Worm (Caenorhabditis elegans) whole organism, L1 larva: ENCODE data around the gene spo-11.

ENCODE experiments used
- C16A3.4 ChIP-seq: fragments of 150-350 bp; optimal IDR thresholded peaks from 2 replicates; lab custom pipeline; 2014; ENCODE audit warnings: missing biosample characterization, missing genetic modification characterization
- C34B4.2 ChIP-seq: sonication (generic microtip); optimal IDR thresholded peaks from 2 replicates; lab custom pipeline; 2017; ENCODE audit warnings: mild to moderate bottlenecking, missing genetic modification characterization, missing compliant biosample characterization
- F16B12.6 ChIP-seq: fragments of 150-350 bp; optimal IDR thresholded peaks from 2 replicates; lab custom pipeline; 2014; ENCODE audit warnings: missing biosample characterization, missing genetic modification characterization
- Y116A8C.19 ChIP-seq: sonication (generic microtip); optimal IDR thresholded peaks from 2 replicates; lab custom pipeline; 2016; ENCODE audit warnings: missing compliant biosample characterization, missing genetic modification characterization, borderline replicate concordance
- alr-1 ChIP-seq: fragments of 200-800 bp; sonication (Bioruptor generic); optimal IDR thresholded peaks from 2 replicates; lab custom pipeline; 2018; ENCODE audit warnings: borderline replicate concordance, mild to moderate bottlenecking, missing genetic modification characterization, missing compliant biosample characterization
- aly-2 ChIP-seq: fragments of 150-350 bp; optimal IDR thresholded peaks from 2 replicates; lab custom pipeline; 2014; ENCODE audit warnings: missing biosample characterization, missing genetic modification characterization
- ama-1 ChIP-seq: fragments of 150-350 bp; optimal IDR thresholded peaks from 2 replicates; lab custom pipeline; 2014
- ceh-8 ChIP-seq: fragments of 200-800 bp; sonication (Bioruptor generic); optimal IDR thresholded peaks from 2 replicates; lab custom pipeline; 2018; ENCODE audit warnings: mild to moderate bottlenecking, missing genetic modification characterization, moderate library complexity, missing compliant biosample characterization
- dpl-1 ChIP-seq, 3 experiments: fragments of 150-350 bp in 2 of 3; sonication (generic microtip) in 1 of 3; optimal IDR thresholded peaks; 2 replicates each; lab custom pipeline; 2014 to 2017; ENCODE audit warnings: missing biosample characterization in 3 of 3, missing genetic modification characterization in 3 of 3, missing genetic modification reagents in 3 of 3
- egl-13 ChIP-seq: sonication (generic microtip); optimal IDR thresholded peaks from 2 replicates; lab custom pipeline; 2016; ENCODE audit warnings: missing genotype, missing genetic modification reagents, missing genetic modification characterization, missing compliant biosample characterization
- egl-27 ChIP-seq, 2 experiments: fragments of 150-350 bp in 1 of 2; sonication (generic microtip); optimal IDR thresholded peaks; 3 replicates each; lab custom pipeline; 2017 to 2018; ENCODE audit warnings: missing biosample characterization in 2 of 2, missing genetic modification characterization in 2 of 2, missing genetic modification reagents in 2 of 2
- ets-5 ChIP-seq: fragments of 200-800 bp; sonication (Bioruptor generic); IDR thresholded peaks from 2 replicates; pipeline ENCODE4 v1.3.6; 2022; ENCODE audit warnings: missing genetic modification characterization, missing compliant biosample characterization
- fkh-10 ChIP-seq: sonication (generic microtip); optimal IDR thresholded peaks from 2 replicates; lab custom pipeline; 2017; ENCODE audit warnings: missing biosample characterization, missing genetic modification reagents, missing genetic modification characterization
- fkh-4 ChIP-seq: sonication (generic microtip); optimal IDR thresholded peaks from 2 replicates; lab custom pipeline; 2016; ENCODE audit warnings: missing compliant biosample characterization, missing genetic modification characterization, borderline replicate concordance
- grh-1 ChIP-seq: fragments of 200-800 bp; sonication (Bioruptor generic); IDR thresholded peaks from 2 replicates; pipeline ENCODE4 v1.3.6; 2022; ENCODE audit warnings: missing genetic modification reagents, missing genetic modification characterization, missing compliant biosample characterization
- hlh-17 ChIP-seq: fragments of 200-800 bp; sonication (Bioruptor generic); optimal IDR thresholded peaks from 2 replicates; lab custom pipeline; 2018; ENCODE audit warnings: missing genetic modification characterization, mild to moderate bottlenecking, missing compliant biosample characterization, moderate library complexity, borderline replicate concordance
- irx-1 ChIP-seq: sonication (generic microtip); optimal IDR thresholded peaks from 2 replicates; lab custom pipeline; 2016; ENCODE audit warnings: missing genetic modification characterization, missing compliant biosample characterization
- lin-14 ChIP-seq: fragments of 200-800 bp; sonication (Bioruptor generic); optimal IDR thresholded peaks from 2 replicates; lab custom pipeline; 2018; ENCODE audit warnings: mild to moderate bottlenecking, missing genetic modification characterization, moderate library complexity, missing compliant biosample characterization
- lin-35 ChIP-seq, 2 experiments: fragments of 150-350 bp; optimal IDR thresholded peaks; 2 replicates each; lab custom pipeline; 2014; ENCODE audit warnings: missing biosample characterization in 2 of 2, missing genetic modification characterization in 2 of 2, missing genetic modification reagents in 2 of 2
- lin-39 ChIP-seq: fragments of 150-350 bp; optimal IDR thresholded peaks from 2 replicates; lab custom pipeline; 2014; ENCODE audit warnings: missing biosample characterization, missing genetic modification reagents, missing genetic modification characterization
- lsy-2 ChIP-seq, 2 experiments: fragments of 150-350 bp; optimal IDR thresholded peaks; 2 replicates each; lab custom pipeline; 2014; ENCODE audit warnings: missing biosample characterization in 2 of 2, missing genetic modification characterization in 2 of 2
- mab-9 ChIP-seq: fragments of 200-800 bp; sonication (Bioruptor generic); IDR thresholded peaks from 2 replicates; pipeline ENCODE4 v1.3.6; 2022; ENCODE audit warnings: missing genetic modification reagents, missing genetic modification characterization, missing compliant biosample characterization
- mep-1 ChIP-seq: fragments of 150-350 bp; optimal IDR thresholded peaks from 2 replicates; lab custom pipeline; 2014; ENCODE audit warnings: missing biosample characterization, missing genetic modification characterization
- nhr-11 ChIP-seq: fragments of 150-350 bp; optimal IDR thresholded peaks from 2 replicates; lab custom pipeline; 2014; ENCODE audit warnings: missing biosample characterization, missing genetic modification characterization
- nhr-19 ChIP-seq: fragments of 200-800 bp; sonication (Bioruptor generic); conservative IDR thresholded peaks from 2 replicates; pipeline ENCODE4 v1.3.6; 2022; ENCODE audit warnings: missing genetic modification characterization, missing compliant biosample characterization
- nhr-237 ChIP-seq: fragments of 150-350 bp; optimal IDR thresholded peaks from 2 replicates; lab custom pipeline; 2014; ENCODE audit warnings: missing biosample characterization, missing genetic modification characterization
- nhr-28 ChIP-seq: fragments of 150-350 bp; optimal IDR thresholded peaks from 2 replicates; lab custom pipeline; 2014; ENCODE audit warnings: missing biosample characterization, missing genetic modification characterization
- nhr-47 ChIP-seq: sonication (generic microtip); optimal IDR thresholded peaks from 2 replicates; lab custom pipeline; 2016; ENCODE audit warnings: mild to moderate bottlenecking, missing genetic modification characterization, moderate library complexity, missing compliant biosample characterization
- nhr-71 ChIP-seq: sonication (generic microtip); optimal IDR thresholded peaks from 2 replicates; lab custom pipeline; 2016; ENCODE audit warnings: mild to moderate bottlenecking, missing genetic modification characterization, moderate library complexity, missing compliant biosample characterization
- nhr-76 ChIP-seq: sonication (generic microtip); optimal IDR thresholded peaks from 2 replicates; lab custom pipeline; 2017; ENCODE audit warnings: missing biosample characterization, missing genetic modification characterization
- nhr-84 ChIP-seq: sonication (generic microtip); optimal IDR thresholded peaks from 2 replicates; lab custom pipeline; 2017; ENCODE audit warnings: missing biosample characterization, missing genetic modification characterization
- pag-3 ChIP-seq: sonication (generic microtip); optimal IDR thresholded peaks from 2 replicates; lab custom pipeline; 2017; ENCODE audit warnings: missing genetic modification characterization, mild to moderate bottlenecking, missing compliant biosample characterization, antibody characterized with exemption, borderline replicate concordance; ENCODE audit not compliant: insufficient read depth
- pax-3 ChIP-seq: fragments of 200-800 bp; sonication (Bioruptor generic); optimal IDR thresholded peaks from 2 replicates; lab custom pipeline; 2018; ENCODE audit warnings: mild to moderate bottlenecking, missing genetic modification characterization, moderate library complexity, missing compliant biosample characterization
- pqm-1 ChIP-seq: sonication (generic microtip); optimal IDR thresholded peaks from 3 replicates; lab custom pipeline; 2017; ENCODE audit warnings: missing biosample characterization, missing genetic modification characterization
- skn-1 ChIP-seq: fragments of 150-350 bp; optimal IDR thresholded peaks from 2 replicates; lab custom pipeline; 2014; ENCODE audit warnings: missing biosample characterization, missing genetic modification characterization
- snu-23 ChIP-seq: sonication (generic microtip); optimal IDR thresholded peaks from 2 replicates; lab custom pipeline; 2016; ENCODE audit warnings: missing genetic modification characterization, missing compliant biosample characterization
- sup-37 ChIP-seq: fragments of 200-800 bp; sonication (Bioruptor generic); optimal IDR thresholded peaks from 2 replicates; lab custom pipeline; 2018; ENCODE audit warnings: mild to moderate bottlenecking, missing genetic modification characterization, missing compliant biosample characterization
- swsn-7 ChIP-seq: sonication (generic microtip); optimal IDR thresholded peaks from 2 replicates; lab custom pipeline; 2016; ENCODE audit warnings: missing genetic modification characterization, missing compliant biosample characterization
- tbx-2 ChIP-seq: sonication (generic microtip); optimal IDR thresholded peaks from 2 replicates; lab custom pipeline; 2016; ENCODE audit warnings: missing genetic modification characterization, missing compliant biosample characterization
- unc-130 ChIP-seq: fragments of 150-350 bp; optimal IDR thresholded peaks from 2 replicates; lab custom pipeline; 2017; ENCODE audit warnings: missing biosample characterization, missing genetic modification characterization, inconsistent platforms
- unc-30 ChIP-seq: sonication (generic microtip); optimal IDR thresholded peaks from 2 replicates; lab custom pipeline; 2017; ENCODE audit warnings: missing biosample characterization, missing genetic modification characterization
- unc-62 ChIP-seq: fragments of 150-350 bp; optimal IDR thresholded peaks from 2 replicates; lab custom pipeline; 2014; ENCODE audit warnings: missing biosample characterization, missing genetic modification reagents, missing genetic modification characterization
- unc-86 ChIP-seq: sonication (generic microtip); optimal IDR thresholded peaks from 2 replicates; lab custom pipeline; 2016; ENCODE audit warnings: missing genetic modification characterization, missing compliant biosample characterization
- unc-98 ChIP-seq: fragments of 200-800 bp; sonication (Bioruptor generic); IDR thresholded peaks from 2 replicates; pipeline ENCODE4 v1.3.6; 2022; ENCODE audit warnings: missing genetic modification characterization, missing compliant biosample characterization
- zip-4 ChIP-seq: fragments of 200-800 bp; sonication (Bioruptor generic); optimal IDR thresholded peaks from 2 replicates; lab custom pipeline; 2018; ENCODE audit warnings: mild to moderate bottlenecking, missing genetic modification characterization, moderate library complexity, missing compliant biosample characterization
- ztf-4 ChIP-seq: fragments of 150-350 bp; optimal IDR thresholded peaks from 2 replicates; lab custom pipeline; 2014; ENCODE audit warnings: missing biosample characterization, missing genetic modification characterization

The spo-11 gene

DNA sequence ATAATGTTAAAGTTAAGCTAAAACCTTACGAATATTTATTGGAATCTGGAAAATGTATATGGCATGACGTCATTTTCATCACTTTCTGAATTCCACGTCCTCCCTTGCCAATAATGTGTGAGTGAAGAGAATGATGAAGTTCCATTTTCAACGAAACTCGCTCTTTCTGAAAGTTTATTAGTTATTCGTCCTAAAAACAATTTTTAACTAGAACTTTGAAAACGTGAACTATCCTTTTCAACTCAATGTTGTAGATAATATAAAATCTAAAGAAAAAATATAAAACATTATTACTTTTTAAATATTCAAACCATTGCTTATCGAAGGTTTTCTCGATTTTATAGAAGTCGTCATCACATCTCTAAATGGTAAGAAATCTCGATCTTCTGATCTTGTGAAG is 35.1 kb downstream of the spo-11 start, which contains the start of gene M7.7:
Gene M7.7 (plus strand): TSS at position 301 of the 400 bp plus-strand sequence.
- TF ChIP-seq ama-1 (lab: Kevin White, UChicago) (no peak), pag-3 (tag; lab: Kevin White, UChicago) (no peak), pax-3 (tag; lab: Kevin White, UChicago) (no peak), C34B4.2 (no peak)
- TF ChIP-seq, all 84 proteins: peak for 0

ce11 chrIV:11083609-11084008 is 41.1 kb downstream of the spo-11 start, which contains the start of gene klc-1:
TSS of gene klc-1 (plus strand) at chrIV:11083735.
- TF ChIP-seq dpl-1 (GFP tag; optimal IDR thresholded peaks at IDR 0.05; lab: Kevin White, UChicago), result peak in 1 of 3 experiments; percentile 2
- no peak for TF ChIP-seq lin-39 (tag; lab: Kevin White, UChicago)
- TF ChIP-seq nhr-71 (tag; lab: Kevin White, UChicago), result no peak
- no peak for TF ChIP-seq ets-5
- no peak for TF ChIP-seq snu-23 (GFP tag; lab: Kevin White, UChicago)
- no peak for TF ChIP-seq ztf-4 (tag; lab: Kevin White, UChicago)
- no peak for TF ChIP-seq zip-4 (GFP tag; lab: Kevin White, UChicago)
- no peak for TF ChIP-seq sup-37
- no peak for TF ChIP-seq grh-1 (GFP tag; lab: Robert Waterston, UW)
- TF ChIP-seq lsy-2 (tag; optimal IDR thresholded peaks at IDR 0.05; lab: Kevin White, UChicago), result peak; percentile 40 to 69
- TF ChIP-seq nhr-11, result no peak
- no peak for TF ChIP-seq unc-98 (GFP tag; lab: Robert Waterston, UW)
- no peak for TF ChIP-seq fkh-4 (tag; lab: Kevin White, UChicago)
- no peak for TF ChIP-seq fkh-10 (GFP tag; lab: Kevin White, UChicago)
- TF ChIP-seq unc-86 (tag; lab: Kevin White, UChicago), result no peak

ce11 chrIV:11082789-11083235 is 41.9 kb downstream of the spo-11 start:
- peak; percentile 91 for TF ChIP-seq C16A3.4 (tag; lab: Kevin White, UChicago)
- peak; percentile 91 for TF ChIP-seq nhr-237 (tag; lab: Kevin White, UChicago)
- TF ChIP-seq pqm-1 (tag; lab: Kevin White, UChicago), result no peak
- peak; percentile 95 for TF ChIP-seq ztf-4 (tag; lab: Kevin White, UChicago)
- TF ChIP-seq lin-39 (tag; lab: Kevin White, UChicago), result peak; percentile 83
- no peak for TF ChIP-seq alr-1 (tag; lab: Kevin White, UChicago)
- TF ChIP-seq nhr-76, result no peak
- peak; percentile 99 for TF ChIP-seq nhr-71 (tag; lab: Kevin White, UChicago)
- TF ChIP-seq nhr-47 (tag; lab: Kevin White, UChicago), result peak; percentile 96
- peak; percentile 87 for TF ChIP-seq irx-1
- peak; percentile 34 for TF ChIP-seq F16B12.6
- TF ChIP-seq skn-1 (tag; lab: Kevin White, UChicago), result peak; percentile 73
- peak; percentile 32 to 66 for TF ChIP-seq egl-27 (tag; optimal IDR thresholded peaks at IDR 0.05; lab: Kevin White, UChicago)
- TF ChIP-seq mep-1 (tag; lab: Kevin White, UChicago), result peak; percentile 96
- TF ChIP-seq lsy-2 (tag; optimal IDR thresholded peaks at IDR 0.05; lab: Kevin White, UChicago), result peak; percentile 91 to 94
- peak; percentile 69 to 75 (median 73) for TF ChIP-seq dpl-1 (GFP tag; optimal IDR thresholded peaks at IDR 0.05; lab: Kevin White, UChicago)
- TF ChIP-seq lin-35 (GFP tag; optimal IDR thresholded peaks at IDR 0.05; lab: Kevin White, UChicago), result peak; percentile 85 to 87
- TF ChIP-seq nhr-84 (tag; lab: Kevin White, UChicago), result no peak
- TF ChIP-seq fkh-4 (tag; lab: Kevin White, UChicago), result peak; percentile 57
- peak; percentile 76 for TF ChIP-seq grh-1 (GFP tag; lab: Robert Waterston, UW)
- TF ChIP-seq tbx-2 (tag; lab: Kevin White, UChicago), result peak; percentile 97
- peak; percentile 91 for TF ChIP-seq egl-13
- no peak for TF ChIP-seq nhr-28
- no peak for TF ChIP-seq Y116A8C.19 (tag; lab: Kevin White, UChicago)
- TF ChIP-seq lin-14, result peak; percentile 98
- TF ChIP-seq nhr-11, result peak; percentile 90
- TF ChIP-seq nhr-19 (GFP tag; lab: Robert Waterston, UW), result peak; percentile 91
- peak; percentile 81 for TF ChIP-seq mab-9 (GFP tag; lab: Robert Waterston, UW)
- no peak for TF ChIP-seq unc-30
- peak; percentile 96 for TF ChIP-seq swsn-7 (tag; lab: Kevin White, UChicago)
- peak; percentile 70 for TF ChIP-seq pax-3 (tag; lab: Kevin White, UChicago)
- peak; percentile 98 for TF ChIP-seq snu-23 (GFP tag; lab: Kevin White, UChicago)
- no peak for TF ChIP-seq hlh-17 (GFP tag; lab: Kevin White, UChicago)
- TF ChIP-seq pag-3 (tag; lab: Kevin White, UChicago), result no peak
- peak; percentile 73 for TF ChIP-seq aly-2 (tag; lab: Kevin White, UChicago)
- peak; percentile 93 for TF ChIP-seq unc-130 (tag; lab: Kevin White, UChicago)
- no peak for TF ChIP-seq unc-62
- TF ChIP-seq ceh-8 (GFP tag; lab: Kevin White, UChicago), result peak; percentile 89
